Fruit fly (Drosophila melanogaster) S2 (cell line): ENCODE data around the gene CG42369.

Experiments used
- CG8478 ChIP-seq: fragments of >200 bp; optimal IDR thresholded peaks from 2 replicates; lab custom pipeline; 2018
- CTCF ChIP-seq, 2 experiments: fragments of >200 bp; optimal IDR thresholded peaks; 2 replicates each; lab custom pipeline; 2018

dm6 chr2L:6367478-6367932, 29.5 kb downstream of the CG42369 start, which contains the start of gene Nepl4:
- TF ChIP-seq CG8478 (no peak), CTCF (optimal IDR thresholded peaks at IDR 0.05; lab: Kevin White, UChicago) (no peak)
